Worm (Caenorhabditis elegans) whole organism, early embryonic: ENCODE measurements around the gene sri-19.
"Not testable (repeated sequence)": the region's sequence is repeated elsewhere in the genome, so short reads cannot be mapped to it uniquely, and the experiment has no call there.

Experiments
- B0310.2 ChIP-seq: sonication (generic microtip); optimal IDR thresholded peaks from 2 replicates; lab custom pipeline; 2016; ENCODE audit warnings: mild to moderate bottlenecking, missing genetic modification characterization, missing compliant biosample characterization
- F13C5.2 ChIP-seq: sonication (generic microtip); optimal IDR thresholded peaks from 2 replicates; lab custom pipeline; 2017; ENCODE audit warnings: mild to moderate bottlenecking, missing genetic modification characterization, inconsistent platforms, missing compliant biosample characterization
- aly-1 ChIP-seq: sonication (generic microtip); optimal IDR thresholded peaks from 2 replicates; lab custom pipeline; 2016; ENCODE audit warnings: missing genetic modification characterization, missing compliant biosample characterization
- ama-1 ChIP-seq: fragments of 150-350 bp; optimal IDR thresholded peaks from 2 replicates; lab custom pipeline; 2014
- ceh-13 ChIP-seq: fragments of 200-800 bp; sonication (Bioruptor generic); optimal IDR thresholded peaks from 2 replicates; lab custom pipeline; 2018; ENCODE audit warnings: mild to moderate bottlenecking, missing genetic modification characterization, missing compliant biosample characterization
- ceh-36 ChIP-seq: sonication (generic microtip); optimal IDR thresholded peaks from 2 replicates; lab custom pipeline; 2016; ENCODE audit warnings: missing genetic modification characterization, inconsistent platforms, missing compliant biosample characterization
- ets-7 ChIP-seq: sonication (generic microtip); optimal IDR thresholded peaks from 2 replicates; lab custom pipeline; 2016; ENCODE audit warnings: missing genotype, missing genetic modification characterization, missing compliant biosample characterization
- flt-1 ChIP-seq: fragments of 200-800 bp; sonication (Bioruptor generic); IDR thresholded peaks from 2 replicates; pipeline ENCODE4 v1.3.6; 2022; ENCODE audit warnings: missing genetic modification characterization, missing compliant biosample characterization
- hmbx-1 ChIP-seq: sonication (generic microtip); optimal IDR thresholded peaks from 2 replicates; lab custom pipeline; 2016; ENCODE audit warnings: mild to moderate bottlenecking, missing genetic modification characterization, missing compliant biosample characterization
- hmg-4 ChIP-seq: fragments of 200-800 bp; sonication (Bioruptor generic); optimal IDR thresholded peaks from 2 replicates; lab custom pipeline; 2018; ENCODE audit warnings: mild to moderate bottlenecking, missing genetic modification characterization, missing compliant biosample characterization
- hnd-1 ChIP-seq: sonication (generic microtip); optimal IDR thresholded peaks from 2 replicates; lab custom pipeline; 2016; ENCODE audit warnings: missing genetic modification characterization, missing compliant biosample characterization
- pes-1 ChIP-seq: fragments of 200-800 bp; sonication (Bioruptor generic); IDR thresholded peaks from 2 replicates; pipeline ENCODE4 v1.3.6; 2022; ENCODE audit warnings: missing genetic modification reagents, missing genetic modification characterization, missing compliant biosample characterization
- scrt-1 ChIP-seq: fragments of 200-800 bp; sonication (Bioruptor generic); IDR thresholded peaks from 2 replicates; pipeline ENCODE4 v1.3.6; 2022; ENCODE audit warnings: missing genetic modification characterization, missing compliant biosample characterization
- sea-1 ChIP-seq: fragments of 200-800 bp; sonication (Bioruptor generic); conservative IDR thresholded peaks from 2 replicates; pipeline ENCODE4 v1.3.6; 2022; ENCODE audit warnings: missing genetic modification characterization, missing compliant biosample characterization
- tbx-11 ChIP-seq: fragments of 200-800 bp; sonication (Bioruptor generic); IDR thresholded peaks from 2 replicates; pipeline ENCODE4 v1.3.6; 2022; ENCODE audit warnings: missing genetic modification characterization, missing compliant biosample characterization
- tbx-37 ChIP-seq: fragments of 200-800 bp; sonication (Bioruptor generic); conservative IDR thresholded peaks from 2 replicates; pipeline ENCODE4 v1.3.6; 2022; ENCODE audit warnings: missing genetic modification reagents, missing genetic modification characterization, missing compliant biosample characterization
- tra-4 ChIP-seq: sonication (generic microtip); optimal IDR thresholded peaks from 2 replicates; lab custom pipeline; 2017; ENCODE audit warnings: missing genetic modification characterization, missing compliant biosample characterization

Gene sri-19

DNA sequence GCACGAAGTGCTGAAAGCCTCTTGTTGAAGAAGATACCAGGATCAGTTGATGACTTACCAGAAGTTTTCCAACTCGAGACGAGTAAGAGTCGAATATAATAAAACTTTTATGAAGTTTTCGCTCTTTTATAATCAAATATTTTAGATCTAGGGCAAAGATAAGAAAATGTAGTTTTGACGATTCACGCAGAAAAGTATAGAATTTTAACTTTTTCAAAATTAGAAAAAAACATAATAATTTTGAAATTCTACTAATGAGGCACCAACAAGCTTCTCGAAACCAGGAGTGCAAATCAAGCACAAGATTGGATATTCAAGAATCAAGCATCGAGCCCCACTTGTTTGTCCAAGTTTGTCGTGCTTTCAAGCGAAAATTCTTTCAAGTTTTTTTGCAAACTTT lies 9.4 kb upstream of the sri-19 start, which contains the start of gene Y69E1A.1:
Gene Y69E1A.1, minus strand, starts transcription at position 101 of the 400 bp plus-strand sequence.
- TF ChIP-seq ama-1 (lab: Kevin White, UChicago) = no peak
- no peak for TF ChIP-seq hmg-4
- TF ChIP-seq tbx-11 = no peak
- TF ChIP-seq scrt-1 (GFP tag; lab: Robert Waterston, UW) = no peak
- TF ChIP-seq hnd-1 (tag; lab: Kevin White, UChicago) = no peak
- TF ChIP-seq tbx-37 = no peak
- no peak for TF ChIP-seq ets-7

DNA sequence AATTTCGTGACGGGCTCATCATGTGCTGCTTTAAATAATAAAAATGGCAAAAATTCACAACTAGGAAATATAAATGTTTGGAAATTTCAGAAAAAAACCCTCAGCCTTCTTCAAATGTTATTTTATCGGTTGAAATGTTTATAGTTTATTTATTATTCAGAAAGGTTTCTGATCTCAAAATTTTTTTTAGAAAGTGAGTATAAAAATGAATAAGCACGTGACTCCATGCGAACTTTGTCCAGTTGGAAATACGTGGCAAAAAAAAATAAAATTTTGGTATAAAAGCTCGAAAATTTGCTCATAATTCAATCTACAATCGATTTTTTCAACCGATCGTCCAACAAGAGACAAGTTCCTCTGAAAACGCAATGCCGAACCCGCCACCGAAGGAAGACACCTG lies 8.7 kb upstream of the sri-19 start, which contains the start of gene nsph-3.1:
Gene nsph-3.1, plus strand, starts transcription at position 301 of the 400 bp plus-strand sequence.
- TF ChIP-seq hmbx-1 (no peak), flt-1 (no peak), ceh-36 (tag; lab: Kevin White, UChicago) (no peak), ets-7 (no peak), hnd-1 (tag; lab: Kevin White, UChicago) (no peak), aly-1 (tag; lab: Kevin White, UChicago) (no peak), ama-1 (lab: Kevin White, UChicago) (no peak), pes-1 (no peak), tbx-37 (no peak), hmg-4 (no peak), B0310.2 (tag; lab: Kevin White, UChicago) (no peak), sea-1 (GFP tag; lab: Robert Waterston, UW) (no peak), ceh-13 (no peak), scrt-1 (GFP tag; lab: Robert Waterston, UW) (no peak), tra-4 (tag; lab: Kevin White, UChicago) (no peak)

DNA sequence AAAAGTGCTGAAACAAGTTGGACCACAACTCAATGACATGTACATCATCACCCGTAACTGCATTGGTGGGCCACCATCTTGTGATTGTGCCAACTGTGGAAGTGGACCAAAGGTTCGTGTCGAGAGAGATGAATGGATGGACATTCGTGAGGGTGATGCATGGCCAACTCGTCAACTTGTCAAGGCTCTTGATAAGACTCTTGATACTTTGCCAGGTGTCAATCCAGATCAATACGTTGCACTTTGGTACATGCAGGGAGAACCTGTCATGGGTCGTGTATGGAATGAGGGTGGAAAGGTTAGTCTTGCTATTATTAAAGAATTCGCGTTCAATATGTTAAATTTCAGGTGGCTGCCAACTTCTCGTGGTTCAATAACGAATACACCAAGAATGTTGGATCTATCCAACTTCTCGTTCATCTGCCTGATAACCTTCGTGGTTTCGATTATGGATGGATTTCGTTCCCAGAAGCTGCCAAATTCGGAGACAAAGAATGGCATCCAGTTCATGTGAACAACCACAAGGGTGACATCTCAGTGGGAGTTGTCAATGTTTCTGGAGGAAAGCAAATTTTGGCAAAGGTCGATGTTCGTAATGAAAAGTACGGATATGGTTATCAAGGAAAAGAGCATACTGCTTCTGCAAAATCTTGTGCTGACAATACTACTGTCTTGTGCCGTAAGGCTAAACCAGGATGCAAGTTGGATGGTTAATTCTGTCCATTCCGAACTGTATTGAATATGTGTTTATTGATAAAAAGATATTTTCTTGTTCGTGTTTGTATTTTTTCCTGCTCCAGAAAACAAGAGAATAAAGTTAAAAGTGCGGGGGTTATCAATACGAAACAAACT lies 7.6 kb upstream of the sri-19 start:
- TF ChIP-seq ceh-13 (no peak), tra-4 (tag; lab: Kevin White, UChicago) (no peak), hmbx-1 (no peak), flt-1 (no peak), ets-7 (no peak), sea-1 (GFP tag; lab: Robert Waterston, UW) (no peak), aly-1 (tag; lab: Kevin White, UChicago) (no peak), B0310.2 (tag; lab: Kevin White, UChicago) (no peak), F13C5.2 (tag; lab: Kevin White, UChicago) (no peak), ceh-36 (tag; lab: Kevin White, UChicago) (no peak), tbx-11 (no peak), ama-1 (lab: Kevin White, UChicago) (no peak), hnd-1 (tag; lab: Kevin White, UChicago) (no peak), scrt-1 (GFP tag; lab: Robert Waterston, UW) (no peak), hmg-4 (no peak)

- TF ChIP-seq B0310.2 (tag; lab: Kevin White, UChicago) (no peak), ceh-36 (tag; lab: Kevin White, UChicago) (no peak), hmbx-1 (no peak), F13C5.2 (tag; lab: Kevin White, UChicago) (no peak), pes-1 (no peak), scrt-1 (GFP tag; lab: Robert Waterston, UW) (no peak), ets-7 (no peak), sea-1 (GFP tag; lab: Robert Waterston, UW) (no peak)
These were observed 6.2 kb upstream of the sri-19 start, which contains the start of gene Y69E1A.3 for ce11 chrIV:10951997-10952396. Y69E1A.3 (plus strand) TSS chrIV:10952297.

DNA sequence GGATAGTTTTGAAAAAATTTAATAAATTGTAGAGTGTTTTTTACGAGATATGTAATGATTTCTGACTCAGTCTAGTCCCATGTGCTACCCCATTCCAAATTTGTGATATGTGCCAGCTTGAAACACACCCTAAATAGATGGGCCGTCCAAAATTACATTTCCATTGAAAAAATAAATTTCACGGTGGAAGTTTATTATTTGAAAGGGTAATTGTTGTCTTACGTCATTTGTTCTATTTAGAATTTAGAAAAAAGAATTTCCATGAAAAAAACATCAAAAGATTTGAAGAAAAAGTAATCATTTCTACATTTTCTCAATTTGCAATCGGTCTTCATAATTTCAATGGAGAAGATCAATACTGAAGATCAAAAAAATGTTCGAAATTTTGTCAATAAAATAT lies 3.2 kb upstream of the sri-19 start, which contains the start of gene Y69E1A.4:
Gene Y69E1A.4, plus strand, starts transcription at position 301 of the 400 bp plus-strand sequence.
- TF ChIP-seq scrt-1 (GFP tag; lab: Robert Waterston, UW); ets-7; hnd-1 (tag; lab: Kevin White, UChicago): not testable (repeated sequence)

ce11 chrIV:10957583-10958229 lies 466 bp upstream of the sri-19 start, which contains the start of gene Y69E1A.5:
Y69E1A.5 (minus strand) TSS chrIV:10957655.
- no peak for TF ChIP-seq flt-1
- no peak for TF ChIP-seq ets-7
- TF ChIP-seq hmbx-1 = no peak

DNA sequence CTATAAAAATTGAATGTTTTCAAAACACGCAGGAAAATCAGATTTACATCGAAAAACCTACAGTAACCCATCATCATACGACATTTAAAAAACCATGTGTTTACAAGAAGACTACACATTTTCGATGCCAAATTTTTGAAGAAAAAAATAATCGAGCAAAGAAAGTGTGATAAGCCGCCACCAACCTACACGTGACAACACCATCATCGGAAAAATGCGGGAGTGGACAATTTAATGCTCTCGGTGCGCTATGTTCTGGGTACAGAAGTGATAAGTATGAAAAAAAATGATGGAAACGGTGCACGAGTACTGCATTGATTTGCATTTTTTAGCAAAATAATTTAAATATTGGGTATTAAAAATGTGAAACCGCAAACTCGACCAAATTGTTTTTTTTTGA lies 6.5 kb downstream of the sri-19 start:
- TF ChIP-seq hmg-4 = no peak
- no peak for TF ChIP-seq ceh-36 (tag; lab: Kevin White, UChicago)
- TF ChIP-seq flt-1 = no peak
- TF ChIP-seq tbx-37 = no peak
- no peak for TF ChIP-seq tbx-11
- TF ChIP-seq ceh-13 = no peak
- no peak for TF ChIP-seq ets-7
- no peak for TF ChIP-seq hmbx-1
- TF ChIP-seq F13C5.2 (tag; lab: Kevin White, UChicago) = no peak
- no peak for TF ChIP-seq sea-1 (GFP tag; lab: Robert Waterston, UW)
- TF ChIP-seq pes-1 = no peak
- TF ChIP-seq hnd-1 (tag; lab: Kevin White, UChicago) = no peak
- no peak for TF ChIP-seq scrt-1 (GFP tag; lab: Robert Waterston, UW)
- no peak for TF ChIP-seq ama-1 (lab: Kevin White, UChicago)
- TF ChIP-seq B0310.2 (tag; lab: Kevin White, UChicago) = no peak

DNA sequence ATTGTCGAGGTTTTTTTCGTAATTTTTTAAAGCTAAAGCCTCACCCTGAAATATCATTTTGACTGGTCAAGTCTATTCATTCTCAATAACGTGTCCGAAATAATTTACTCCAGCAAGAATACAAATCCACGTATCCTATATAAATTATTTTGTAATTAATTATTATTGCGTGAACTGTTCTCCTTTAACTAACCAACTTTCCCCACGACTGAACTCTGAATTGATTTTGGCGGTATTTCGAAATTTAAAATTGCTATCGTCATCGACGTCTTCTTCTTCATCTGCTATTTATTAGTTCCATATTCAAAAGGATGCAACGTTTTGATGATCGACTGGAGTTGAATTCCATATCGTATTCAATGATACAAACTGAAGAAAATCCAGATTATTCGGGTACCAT lies 8.2 kb downstream of the sri-19 start, which contains the start of the genes aqp-3 and Y69E1A.8:
Gene aqp-3, minus strand, starts transcription at position 101 of the 400 bp plus-strand sequence.
Gene Y69E1A.8, plus strand, starts transcription at position 246 of the 400 bp plus-strand sequence.
- TF ChIP-seq sea-1 (GFP tag; lab: Robert Waterston, UW) = no peak
- TF ChIP-seq tra-4 (tag; lab: Kevin White, UChicago) = no peak
- TF ChIP-seq hmg-4 = no peak
- no peak for TF ChIP-seq ets-7
- TF ChIP-seq ama-1 (lab: Kevin White, UChicago) = no peak
- TF ChIP-seq ceh-36 (tag; lab: Kevin White, UChicago) = no peak
- no peak for TF ChIP-seq F13C5.2 (tag; lab: Kevin White, UChicago)
- TF ChIP-seq tbx-37 = no peak
- TF ChIP-seq tbx-11 = no peak
- TF ChIP-seq aly-1 (tag; lab: Kevin White, UChicago) = no peak
- TF ChIP-seq ceh-13 = no peak
